Worm (Caenorhabditis elegans) whole organism, young adult: Measurements from ENCODE around the gene W02A2.12.

Experiments
- C06A6.2 ChIP-seq: fragments of 200-800 bp; sonication (Bioruptor generic); conservative IDR thresholded peaks from 2 replicates; pipeline ENCODE4 v1.3.6; 2022; ENCODE audit warnings: missing genetic modification characterization, missing compliant biosample characterization
- F10E7.11 ChIP-seq: sonication (generic microtip); optimal IDR thresholded peaks from 2 replicates; lab custom pipeline; 2017; ENCODE audit warnings: mild to moderate bottlenecking, missing genetic modification characterization, moderate library complexity, missing compliant biosample characterization
- F22D6.2 ChIP-seq: sonication (generic microtip); optimal IDR thresholded peaks from 2 replicates; lab custom pipeline; 2016; ENCODE audit warnings: mild to moderate bottlenecking, missing genetic modification characterization, missing compliant biosample characterization
- F23B12.7 ChIP-seq: sonication (generic microtip); optimal IDR thresholded peaks from 2 replicates; lab custom pipeline; 2017; ENCODE audit warnings: missing genetic modification characterization, mild to moderate bottlenecking, missing compliant biosample characterization, antibody characterized with exemption, moderate library complexity; ENCODE audit not compliant: insufficient read depth
- F37B4.10 ChIP-seq: fragments of 200-800 bp; sonication (Bioruptor generic); IDR thresholded peaks from 2 replicates; pipeline ENCODE4 v1.3.6; 2022; ENCODE audit warnings: missing genetic modification characterization, missing compliant biosample characterization
- F39B2.1 ChIP-seq: fragments of 200-800 bp; sonication (Bioruptor generic); IDR thresholded peaks from 2 replicates; pipeline ENCODE4 v1.3.6; 2022; ENCODE audit warnings: missing genetic modification reagents, missing genetic modification characterization, missing compliant biosample characterization
- F52B5.7 ChIP-seq: sonication (generic microtip); optimal IDR thresholded peaks from 2 replicates; lab custom pipeline; 2016; ENCODE audit warnings: mild to moderate bottlenecking, missing genetic modification characterization, missing compliant biosample characterization
- K11D2.4 ChIP-seq: fragments of 200-800 bp; sonication (Bioruptor generic); IDR thresholded peaks from 2 replicates; pipeline ENCODE4 v1.3.6; 2022; ENCODE audit warnings: missing genetic modification reagents, missing genetic modification characterization, missing compliant biosample characterization
- T26A5.8 ChIP-seq: sonication (generic microtip); optimal IDR thresholded peaks from 2 replicates; lab custom pipeline; 2016; ENCODE audit warnings: missing genetic modification characterization, missing compliant biosample characterization
- Y56A3A.18 ChIP-seq: fragments of 200-800 bp; sonication (Bioruptor generic); IDR thresholded peaks from 2 replicates; pipeline ENCODE4 v1.3.6; 2022; ENCODE audit warnings: missing genetic modification reagents, missing genetic modification characterization, missing compliant biosample characterization
- Y95B8A.8 ChIP-seq: fragments of 200-800 bp; sonication (Bioruptor generic); IDR thresholded peaks from 2 replicates; pipeline ENCODE4 v1.3.6; 2022; ENCODE audit warnings: missing genetic modification reagents, missing genetic modification characterization, missing compliant biosample characterization
- akir-1 ChIP-seq: fragments of 200-800 bp; sonication (Bioruptor generic); optimal IDR thresholded peaks from 2 replicates; lab custom pipeline; 2018; ENCODE audit warnings: mild to moderate bottlenecking, missing genetic modification characterization, moderate library complexity, missing compliant biosample characterization
- aptf-2 ChIP-seq: fragments of 200-800 bp; sonication (Bioruptor generic); conservative IDR thresholded peaks from 2 replicates; pipeline ENCODE4 v1.3.6; 2022; ENCODE audit warnings: missing genetic modification reagents, missing genetic modification characterization, missing compliant biosample characterization
- aptf-3 ChIP-seq: fragments of 200-800 bp; sonication (Bioruptor generic); IDR thresholded peaks from 2 replicates; pipeline ENCODE4 v1.3.6; 2022; ENCODE audit warnings: missing genetic modification characterization, missing compliant biosample characterization
- athp-1 ChIP-seq: sonication (generic microtip); optimal IDR thresholded peaks from 2 replicates; lab custom pipeline; 2017; ENCODE audit warnings: mild to moderate bottlenecking, missing genetic modification characterization, missing compliant biosample characterization
- ccch-3 ChIP-seq: fragments of 200-800 bp; sonication (Bioruptor generic); optimal IDR thresholded peaks from 2 replicates; lab custom pipeline; 2018; ENCODE audit warnings: mild to moderate bottlenecking, missing genetic modification characterization, missing compliant biosample characterization
- cebp-1 ChIP-seq, 2 experiments: fragments of 200-800 bp in 1 of 2; sonication (Bioruptor generic) in 1 of 2; sonication (generic microtip) in 1 of 2; IDR thresholded peaks in 1 of 2; optimal IDR thresholded peaks in 1 of 2; 2 replicates each; pipeline versions ENCODE4 v1.3.6 to Lab custom; 2017 to 2022; ENCODE audit warnings: missing compliant biosample characterization in 2 of 2, missing genetic modification characterization in 2 of 2, mild to moderate bottlenecking in 1 of 2, missing genetic modification reagents in 1 of 2, moderate library complexity in 1 of 2
- cebp-2 ChIP-seq: fragments of 200-800 bp; sonication (Bioruptor generic); IDR thresholded peaks from 2 replicates; pipeline ENCODE4 v1.3.6; 2022; ENCODE audit warnings: missing genetic modification characterization, missing compliant biosample characterization
- ceh-58 ChIP-seq: fragments of 200-800 bp; sonication (Bioruptor generic); IDR thresholded peaks from 2 replicates; pipeline ENCODE4 v1.3.6; 2022; ENCODE audit warnings: missing genetic modification characterization, missing compliant biosample characterization
- chd-7 ChIP-seq: sonication (generic microtip); optimal IDR thresholded peaks from 2 replicates; lab custom pipeline; 2016; ENCODE audit warnings: mild to moderate bottlenecking, missing genetic modification characterization, moderate library complexity, missing compliant biosample characterization
- die-1 ChIP-seq: sonication (generic microtip); optimal IDR thresholded peaks from 2 replicates; lab custom pipeline; 2016; ENCODE audit warnings: missing genotype, mild to moderate bottlenecking, missing genetic modification characterization, missing compliant biosample characterization
- dpff-1 ChIP-seq: sonication (generic microtip); optimal IDR thresholded peaks from 2 replicates; lab custom pipeline; 2017; ENCODE audit warnings: mild to moderate bottlenecking, missing genetic modification characterization, missing compliant biosample characterization
- dpl-1 ChIP-seq: fragments of 150-350 bp; optimal IDR thresholded peaks from 2 replicates; lab custom pipeline; 2014; ENCODE audit warnings: missing biosample characterization, missing genetic modification reagents, missing genetic modification characterization
- egl-18 ChIP-seq: fragments of 200-800 bp; sonication (Bioruptor generic); IDR thresholded peaks from 2 replicates; pipeline ENCODE4 v1.3.6; 2022; ENCODE audit warnings: missing genetic modification reagents, missing genetic modification characterization, missing compliant biosample characterization
- ekl-4 ChIP-seq: fragments of 200-800 bp; sonication (Bioruptor generic); IDR thresholded peaks from 2 replicates; pipeline ENCODE4 v1.3.6; 2022; ENCODE audit warnings: missing genetic modification reagents, missing genetic modification characterization, missing compliant biosample characterization
- gei-17 ChIP-seq: fragments of 200-800 bp; sonication (Bioruptor generic); optimal IDR thresholded peaks from 2 replicates; lab custom pipeline; 2018; ENCODE audit warnings: mild to moderate bottlenecking, missing genetic modification characterization, missing compliant biosample characterization
- hlh-12 ChIP-seq: sonication (generic microtip); optimal IDR thresholded peaks from 2 replicates; lab custom pipeline; 2016; ENCODE audit warnings: missing genetic modification characterization, missing compliant biosample characterization
- hlh-26 ChIP-seq: fragments of 200-800 bp; sonication (Bioruptor generic); conservative IDR thresholded peaks from 2 replicates; pipeline ENCODE4 v1.3.6; 2022; ENCODE audit warnings: missing genetic modification reagents, missing genetic modification characterization, missing compliant biosample characterization
- hmg-20 ChIP-seq: fragments of 200-800 bp; sonication (Bioruptor generic); IDR thresholded peaks from 2 replicates; pipeline ENCODE4 v1.3.6; 2022; ENCODE audit warnings: missing genetic modification reagents, missing genetic modification characterization, missing compliant biosample characterization
- hsf-1 ChIP-seq: fragments of 200-800 bp; sonication (Bioruptor generic); IDR thresholded peaks from 2 replicates; pipeline ENCODE4 v1.3.6; 2022; ENCODE audit warnings: missing genetic modification reagents, missing genetic modification characterization, missing compliant biosample characterization
- let-526 ChIP-seq: fragments of 200-800 bp; sonication (Bioruptor generic); IDR thresholded peaks from 2 replicates; pipeline ENCODE4 v1.3.6; 2022; ENCODE audit warnings: missing genetic modification reagents, missing genetic modification characterization, missing compliant biosample characterization
- lin-26 ChIP-seq: fragments of 200-800 bp; sonication (Bioruptor generic); IDR thresholded peaks from 2 replicates; pipeline ENCODE4 v1.3.6; 2022; ENCODE audit warnings: missing genetic modification reagents, missing genetic modification characterization, missing compliant biosample characterization
- lsl-1 ChIP-seq: fragments of 200-800 bp; sonication (Bioruptor generic); optimal IDR thresholded peaks from 2 replicates; lab custom pipeline; 2018; ENCODE audit warnings: mild to moderate bottlenecking, missing genetic modification characterization, moderate library complexity, missing compliant biosample characterization
- madf-10 ChIP-seq: sonication (generic microtip); optimal IDR thresholded peaks from 2 replicates; lab custom pipeline; 2016; ENCODE audit warnings: mild to moderate bottlenecking, missing genetic modification characterization, missing compliant biosample characterization
- madf-3 ChIP-seq: fragments of 200-800 bp; sonication (Bioruptor generic); IDR thresholded peaks from 2 replicates; pipeline ENCODE4 v1.3.6; 2022; ENCODE audit warnings: missing genetic modification reagents, missing genetic modification characterization, missing compliant biosample characterization
- nfya-1 ChIP-seq: sonication (generic microtip); optimal IDR thresholded peaks from 2 replicates; lab custom pipeline; 2017; ENCODE audit warnings: antibody characterized with exemption, missing compliant biosample characterization, missing genetic modification characterization, borderline replicate concordance; ENCODE audit not compliant: insufficient read depth
- nhr-27 ChIP-seq: fragments of 200-800 bp; sonication (Bioruptor generic); optimal IDR thresholded peaks from 2 replicates; lab custom pipeline; 2018; ENCODE audit warnings: mild to moderate bottlenecking, missing genetic modification characterization, moderate library complexity, missing compliant biosample characterization
- nhr-80 ChIP-seq: sonication (generic microtip); optimal IDR thresholded peaks from 2 replicates; lab custom pipeline; 2016; ENCODE audit warnings: missing genetic modification characterization, missing compliant biosample characterization
- nhr-90 ChIP-seq: sonication (generic microtip); optimal IDR thresholded peaks from 2 replicates; lab custom pipeline; 2016; ENCODE audit warnings: missing genotype, mild to moderate bottlenecking, missing genetic modification characterization, missing compliant biosample characterization
- rpc-1 ChIP-seq, 2 experiments: fragments of 150-350 bp in 1 of 2; sonication (generic microtip) in 1 of 2; optimal IDR thresholded peaks; 2 replicates each; lab custom pipeline; 2014 to 2018; ENCODE audit warnings: missing biosample characterization in 1 of 2, missing genetic modification characterization in 1 of 2, missing genetic modification reagents in 1 of 2, missing genotype in 1 of 2
- snpc-1.1 ChIP-seq: sonication (generic microtip); optimal IDR thresholded peaks from 2 replicates; lab custom pipeline; 2017; ENCODE audit warnings: missing genetic modification characterization, mild to moderate bottlenecking, missing compliant biosample characterization, antibody characterized with exemption, moderate library complexity, missing genotype, missing genetic modification reagents; ENCODE audit not compliant: insufficient read depth
- unc-62 ChIP-seq: fragments of 150-350 bp; optimal IDR thresholded peaks from 2 replicates; lab custom pipeline; 2014; ENCODE audit warnings: missing biosample characterization, missing genetic modification reagents, missing genetic modification characterization
- zfh-2 ChIP-seq: fragments of 200-800 bp; sonication (Bioruptor generic); conservative IDR thresholded peaks from 2 replicates; pipeline ENCODE4 v1.3.6; 2022; ENCODE audit warnings: missing genetic modification reagents, missing genetic modification characterization, missing compliant biosample characterization
- ztf-18 ChIP-seq: sonication (generic microtip); optimal IDR thresholded peaks from 2 replicates; lab custom pipeline; 2016; ENCODE audit warnings: missing genotype, mild to moderate bottlenecking, missing genetic modification characterization, missing compliant biosample characterization
- ztf-25 ChIP-seq: fragments of 200-800 bp; sonication (Bioruptor generic); IDR thresholded peaks from 2 replicates; pipeline ENCODE4 v1.3.6; 2022; ENCODE audit warnings: missing genetic modification reagents, missing genetic modification characterization, missing compliant biosample characterization
- ztf-26 ChIP-seq: sonication (generic microtip); optimal IDR thresholded peaks from 2 replicates; lab custom pipeline; 2017; ENCODE audit warnings: missing genetic modification characterization, missing compliant biosample characterization
- ztf-28 ChIP-seq: fragments of 200-800 bp; sonication (Bioruptor generic); IDR thresholded peaks from 2 replicates; pipeline ENCODE4 v1.3.6; 2022; ENCODE audit warnings: missing genetic modification reagents, missing genetic modification characterization, missing compliant biosample characterization
- ztf-3 ChIP-seq: fragments of 200-800 bp; sonication (Bioruptor generic); optimal IDR thresholded peaks from 2 replicates; lab custom pipeline; 2018; ENCODE audit warnings: mild to moderate bottlenecking, missing genetic modification characterization, missing compliant biosample characterization

W02A2.12 gene

ce11 chrIV:13395255-13395654, 46.6 kb upstream of the W02A2.12 start (continued):
- TF ChIP-seq nhr-80 (tag; lab: Kevin White, UChicago) (peak; percentile 57), madf-3 (GFP tag; lab: Robert Waterston, UW) (0 out of 2 replicates have a peak, but pooled peaks have one; percentile 30), F23B12.7 (tag; lab: Kevin White, UChicago) (no peak), lin-26 (0 out of 2 replicates have a peak, but pooled peaks have one; percentile 43), egl-18 (no peak), hlh-12 (no peak), ztf-28 (GFP tag; lab: Robert Waterston, UW) (no peak), nhr-27 (tag; lab: Kevin White, UChicago) (no peak), aptf-2 (no peak), nfya-1 (tag; lab: Kevin White, UChicago) (no peak), Y95B8A.8 (GFP tag; lab: Robert Waterston, UW) (no peak), ccch-3 (no peak), cebp-2 (0 out of 2 replicates have a peak, but pooled peaks have one; percentile 6), ztf-26 (tag; lab: Kevin White, UChicago) (peak; percentile 89), F52B5.7 (no peak), aptf-3 (GFP tag; lab: Robert Waterston, UW) (no peak), nhr-90 (no peak), F22D6.2 (tag; lab: Kevin White, UChicago) (peak; percentile 19), hmg-20 (no peak), cebp-1 (GFP tag; IDR thresholded peaks at IDR 0.05; lab: Robert Waterston, UW) (no peak), cebp-1 (tag; optimal IDR thresholded peaks at IDR 0.05; lab: Kevin White, UChicago) (peak; percentile 84), let-526 (GFP tag; lab: Robert Waterston, UW) (no peak), F10E7.11 (tag; lab: Kevin White, UChicago) (no peak), hlh-26 (GFP tag; lab: Robert Waterston, UW) (no peak), F37B4.10 (GFP tag; lab: Robert Waterston, UW) (no peak), ztf-3 (GFP tag; lab: Kevin White, UChicago) (peak; percentile 39), die-1 (tag; lab: Kevin White, UChicago) (no peak), K11D2.4 (peak; percentile 64; the same call in 1 of the 2 replicates), C06A6.2 (GFP tag; lab: Robert Waterston, UW) (peak; percentile 77; the same call in 1 of the 2 replicates), gei-17 (GFP tag; lab: Kevin White, UChicago) (no peak), lsl-1 (no peak), snpc-1.1 (tag; lab: Kevin White, UChicago) (no peak), ztf-18 (tag; lab: Kevin White, UChicago) (peak; percentile 58), T26A5.8 (no peak), athp-1 (no peak), ekl-4 (GFP tag; lab: Robert Waterston, UW) (no peak), ceh-58 (GFP tag; lab: Robert Waterston, UW) (no peak), dpl-1 (no peak), akir-1 (GFP tag; lab: Kevin White, UChicago) (no peak), F39B2.1 (GFP tag; lab: Robert Waterston, UW) (no peak), dpff-1 (no peak), madf-10 (tag; lab: Kevin White, UChicago) (peak; percentile 33), ztf-25 (no peak; the same call in 1 of the 2 replicates), hsf-1 (GFP tag; lab: Robert Waterston, UW) (no peak), chd-7 (tag; lab: Kevin White, UChicago) (peak; percentile 88), rpc-1 (optimal IDR thresholded peaks at IDR 0.05; lab: Kevin White, UChicago) (no peak), rpc-1 (tag; optimal IDR thresholded peaks at IDR 0.05; lab: Kevin White, UChicago) (no peak), zfh-2 (GFP tag; lab: Robert Waterston, UW) (peak; percentile 97), Y56A3A.18 (GFP tag; lab: Robert Waterston, UW) (0 out of 2 replicates have a peak, but pooled peaks have one; percentile 43), unc-62 (GFP tag; lab: Kevin White, UChicago) (no peak)
